Fruit fly (Drosophila melanogaster) whole organism, embryonic: ENCODE data around the gene Prat.
A peak's percentile ranks its signal among the peaks of the same experiment; 100 is the strongest.

Source experiments
- ATbp ChIP-seq: fragments of 200-800 bp; sonication (Bioruptor generic); optimal IDR thresholded peaks from 2 replicates; lab custom pipeline; 2017; ENCODE audit warnings: missing biosample characterization, mild to moderate bottlenecking, missing genetic modification characterization, missing genetic modification reagents
- Adf1 ChIP-seq: fragments of 200-800 bp; sonication (Bioruptor generic); IDR thresholded peaks from 2 replicates; pipeline ENCODE4 v1.3.6; 2022; ENCODE audit warnings: missing biosample characterization, missing genetic modification characterization
- B-H1 ChIP-seq: fragments of 200-800 bp; sonication (Bioruptor generic); IDR thresholded peaks from 3 replicates; pipeline ENCODE4 v1.3.6; 2022; ENCODE audit warnings: missing biosample characterization, missing genetic modification characterization
- CG10147 ChIP-seq: fragments of 200-800 bp; sonication (Bioruptor generic); optimal IDR thresholded peaks from 2 replicates; lab custom pipeline; 2019; ENCODE audit warnings: missing biosample characterization, mild to moderate bottlenecking, missing genetic modification characterization, moderate library complexity
- CG12071 ChIP-seq: fragments of 200-800 bp; sonication (Bioruptor generic); optimal IDR thresholded peaks from 3 replicates; lab custom pipeline; 2018; ENCODE audit warnings: missing biosample characterization, mild to moderate bottlenecking, missing genetic modification characterization
- CG13123 ChIP-seq: fragments of 200-800 bp; sonication (Bioruptor generic); optimal IDR thresholded peaks from 2 replicates; lab custom pipeline; 2016; ENCODE audit warnings: missing biosample characterization, missing genetic modification characterization
- CG1603 ChIP-seq: fragments of 200-800 bp; sonication (Bioruptor generic); optimal IDR thresholded peaks from 2 replicates; lab custom pipeline; 2019; ENCODE audit warnings: missing biosample characterization, mild to moderate bottlenecking, missing genetic modification characterization, moderate library complexity
- CG16813 ChIP-seq: fragments of 200-800 bp; sonication (Bioruptor generic); IDR thresholded peaks from 3 replicates; pipeline ENCODE4 v1.3.6; 2022; ENCODE audit warnings: missing biosample characterization, missing genetic modification characterization; ENCODE audit not compliant: partially characterized antibody
- CG16863 ChIP-seq: fragments of 200-800 bp; sonication (Bioruptor generic); optimal IDR thresholded peaks from 3 replicates; lab custom pipeline; 2016; ENCODE audit warnings: missing biosample characterization, missing genetic modification characterization
- CG17361 ChIP-seq: fragments of 200-800 bp; sonication (Bioruptor generic); IDR thresholded peaks from 3 replicates; pipeline ENCODE4 v1.3.6; 2022; ENCODE audit warnings: missing biosample characterization, missing genetic modification characterization
- CG17568 ChIP-seq: fragments of 200-800 bp; sonication (Bioruptor generic); optimal IDR thresholded peaks from 2 replicates; lab custom pipeline; 2018; ENCODE audit warnings: missing biosample characterization, mild to moderate bottlenecking, missing genetic modification characterization, moderate library complexity
- CG4707 ChIP-seq: fragments of 200-800 bp; sonication (Bioruptor generic); optimal IDR thresholded peaks from 2 replicates; lab custom pipeline; 2018; ENCODE audit warnings: missing biosample characterization, mild to moderate bottlenecking, missing genetic modification characterization, moderate library complexity
- CG8359 ChIP-seq: fragments of 200-800 bp; sonication (Bioruptor generic); optimal IDR thresholded peaks from 2 replicates; lab custom pipeline; 2017; ENCODE audit warnings: missing biosample characterization, mild to moderate bottlenecking, missing genetic modification characterization, borderline replicate concordance
- Drgx ChIP-seq: fragments of 200-800 bp; sonication (Bioruptor generic); IDR thresholded peaks from 2 replicates; pipeline ENCODE4 v1.3.6; 2022; ENCODE audit warnings: missing biosample characterization, missing genetic modification characterization
- Fer3 ChIP-seq: fragments of 200-800 bp; sonication (Bioruptor generic); optimal IDR thresholded peaks from 2 replicates; lab custom pipeline; 2018; ENCODE audit warnings: missing biosample characterization, mild to moderate bottlenecking, missing genetic modification characterization, moderate library complexity
- Gug ChIP-seq: fragments of 200-800 bp; sonication (Bioruptor generic); IDR thresholded peaks from 4 replicates; pipeline ENCODE4 v1.3.6; 2022; ENCODE audit warnings: missing biosample characterization, missing genetic modification characterization
- Hr3 ChIP-seq: fragments of 200-800 bp; sonication (Bioruptor generic); optimal IDR thresholded peaks from 3 replicates; lab custom pipeline; 2016; ENCODE audit warnings: missing biosample characterization, missing genetic modification characterization
- Jarid2 ChIP-seq: fragments of 200-800 bp; sonication (Bioruptor generic); optimal IDR thresholded peaks from 3 replicates; lab custom pipeline; 2017; ENCODE audit warnings: mild to moderate bottlenecking, missing biosample characterization, missing genetic modification reagents, missing genetic modification characterization
- NC2β ChIP-seq: fragments of 200-800 bp; sonication (Bioruptor generic); optimal IDR thresholded peaks from 2 replicates; lab custom pipeline; 2016; ENCODE audit warnings: missing biosample characterization, missing genetic modification characterization
- Optix ChIP-seq: fragments of 200-800 bp; sonication (Bioruptor generic); IDR thresholded peaks from 3 replicates; pipeline ENCODE4 v1.3.6; 2022; ENCODE audit warnings: missing biosample characterization, missing genetic modification characterization
- Poxn ChIP-seq: fragments of 200-800 bp; sonication (Bioruptor generic); IDR thresholded peaks from 2 replicates; pipeline ENCODE4 v1.3.6; 2022; ENCODE audit warnings: missing biosample characterization, missing genetic modification characterization
- bsh ChIP-seq, 2 experiments: fragments of 200-800 bp; sonication (Bioruptor generic); optimal IDR thresholded peaks; 2 replicates each; lab custom pipeline; 2017 to 2018; ENCODE audit warnings: mild to moderate bottlenecking in 2 of 2, missing biosample characterization in 2 of 2, missing genetic modification characterization in 2 of 2, moderate library complexity in 1 of 2
- cato ChIP-seq: fragments of 200-800 bp; sonication (Bioruptor generic); optimal IDR thresholded peaks from 2 replicates; lab custom pipeline; 2016; ENCODE audit warnings: missing biosample characterization, missing genetic modification characterization, borderline replicate concordance
- dan ChIP-seq: fragments of 200-800 bp; sonication (Bioruptor generic); IDR thresholded peaks from 2 replicates; pipeline ENCODE4 v1.3.6; 2022; ENCODE audit warnings: missing biosample characterization, missing genetic modification characterization
- dmrt11E ChIP-seq: fragments of 200-800 bp; sonication (Bioruptor generic); optimal IDR thresholded peaks from 3 replicates; lab custom pipeline; 2018; ENCODE audit warnings: missing biosample characterization, mild to moderate bottlenecking, missing genetic modification characterization, moderate library complexity
- en ChIP-seq: fragments of 200-800 bp; sonication (Bioruptor generic); optimal IDR thresholded peaks from 2 replicates; lab custom pipeline; 2016; ENCODE audit warnings: missing biosample characterization, missing genetic modification characterization
- fd64A ChIP-seq: fragments of 200-800 bp; sonication (Bioruptor generic); optimal IDR thresholded peaks from 3 replicates; lab custom pipeline; 2018; ENCODE audit warnings: missing biosample characterization, mild to moderate bottlenecking, missing genetic modification characterization
- gcm ChIP-seq: fragments of 200-800 bp; sonication (Bioruptor generic); optimal IDR thresholded peaks from 2 replicates; lab custom pipeline; 2019; ENCODE audit warnings: missing biosample characterization, mild to moderate bottlenecking, missing genetic modification characterization, moderate library complexity
- ham ChIP-seq: fragments of 200-800 bp; sonication (Bioruptor generic); IDR thresholded peaks from 2 replicates; pipeline ENCODE4 v1.3.6; 2022; ENCODE audit warnings: missing biosample characterization, missing genetic modification characterization
- hb ChIP-seq: fragments of 200-800 bp; sonication (Bioruptor generic); IDR thresholded peaks from 3 replicates; pipeline ENCODE4 v1.3.6; 2022; ENCODE audit warnings: missing biosample characterization, missing genetic modification characterization; ENCODE audit not compliant: partially characterized antibody
- hbn ChIP-seq: fragments of 200-800 bp; sonication (Bioruptor generic); IDR thresholded peaks from 2 replicates; pipeline ENCODE4 v1.3.6; 2022; ENCODE audit warnings: missing biosample characterization, missing genetic modification characterization; ENCODE audit not compliant: partially characterized antibody
- hkb ChIP-seq, 2 experiments: fragments of 200-800 bp in 1 of 2; fragments of >200 bp in 1 of 2; sonication (Bioruptor generic) in 1 of 2; IDR thresholded peaks in 1 of 2; optimal IDR thresholded peaks in 1 of 2; 2 replicates each; pipeline versions ENCODE4 v1.3.6 to Lab custom; 2017 to 2022; ENCODE audit warnings: missing biosample characterization in 1 of 2, missing genetic modification characterization in 1 of 2
- hth ChIP-seq: fragments of >200 bp; optimal IDR thresholded peaks from 2 replicates; lab custom pipeline; 2017; ENCODE audit warnings: inconsistent platforms
- jumu ChIP-seq: fragments of 200-800 bp; sonication (Bioruptor generic); optimal IDR thresholded peaks from 3 replicates; lab custom pipeline; 2016; ENCODE audit warnings: missing biosample characterization, missing genetic modification characterization
- kah ChIP-seq: fragments of 200-800 bp; sonication (Bioruptor generic); optimal IDR thresholded peaks from 2 replicates; lab custom pipeline; 2018; ENCODE audit warnings: missing biosample characterization, mild to moderate bottlenecking, missing genetic modification characterization
- kay ChIP-seq: fragments of 200-800 bp; sonication (Bioruptor generic); optimal IDR thresholded peaks from 2 replicates; lab custom pipeline; 2016; ENCODE audit warnings: missing biosample characterization, missing genetic modification characterization
- lab ChIP-seq: fragments of 200-800 bp; sonication (Bioruptor generic); optimal IDR thresholded peaks from 3 replicates; lab custom pipeline; 2017; ENCODE audit warnings: missing biosample characterization, missing genetic modification characterization, mild to moderate bottlenecking, moderate library complexity, missing genetic modification reagents
- mld ChIP-seq: fragments of 200-800 bp; sonication (Bioruptor generic); IDR thresholded peaks from 3 replicates; pipeline ENCODE4 v1.3.6; 2022; ENCODE audit warnings: missing biosample characterization, missing genetic modification characterization; ENCODE audit not compliant: partially characterized antibody
- nmo ChIP-seq: fragments of 200-800 bp; sonication (Bioruptor generic); optimal IDR thresholded peaks from 2 replicates; lab custom pipeline; 2018; ENCODE audit warnings: missing biosample characterization, mild to moderate bottlenecking, missing genetic modification characterization, moderate library complexity
- p53 ChIP-seq: fragments of 200-800 bp; sonication (Bioruptor generic); optimal IDR thresholded peaks from 2 replicates; lab custom pipeline; 2016; ENCODE audit warnings: missing biosample characterization, missing genetic modification characterization
- pan ChIP-seq, 4 experiments: fragments of >200 bp in 3 of 4; fragments of 200-800 bp in 1 of 4; sonication (Bioruptor generic) in 1 of 4; optimal IDR thresholded peaks in 3 of 4; IDR thresholded peaks in 1 of 4; 2 replicates each; pipeline versions ENCODE4 v1.3.6 to Lab custom; 2017 to 2022; ENCODE audit warnings: missing biosample characterization in 2 of 4, missing genetic modification characterization in 2 of 4, mixed read lengths in 1 of 4
- pfk ChIP-seq: fragments of 200-800 bp; sonication (Bioruptor generic); optimal IDR thresholded peaks from 2 replicates; lab custom pipeline; 2018; ENCODE audit warnings: missing biosample characterization, mild to moderate bottlenecking, missing genetic modification characterization, moderate library complexity
- sens ChIP-seq: fragments of 200-800 bp; sonication (Bioruptor generic); peaks from one replicate; lab custom pipeline; 2016; ENCODE audit warnings: missing biosample characterization, missing genetic modification characterization
- shn ChIP-seq: fragments of 200-800 bp; sonication (Bioruptor generic); optimal IDR thresholded peaks from 3 replicates; lab custom pipeline; 2016; ENCODE audit warnings: missing biosample characterization, missing genetic modification characterization
- so ChIP-seq: fragments of 200-800 bp; sonication (Bioruptor generic); IDR thresholded peaks from 3 replicates; pipeline ENCODE4 v1.3.6; 2022; ENCODE audit warnings: missing biosample characterization, missing genetic modification characterization
- sob ChIP-seq: fragments of 200-800 bp; sonication (Bioruptor generic); IDR thresholded peaks from 2 replicates; pipeline ENCODE4 v1.3.6; 2022; ENCODE audit warnings: missing biosample characterization, missing genetic modification characterization
- sqz ChIP-seq: fragments of 200-800 bp; sonication (Bioruptor generic); optimal IDR thresholded peaks from 3 replicates; lab custom pipeline; 2018; ENCODE audit warnings: missing biosample characterization, mild to moderate bottlenecking, missing genetic modification characterization
- trem ChIP-seq: fragments of 200-800 bp; optimal IDR thresholded peaks from 3 replicates; lab custom pipeline; 2019; ENCODE audit warnings: missing biosample characterization, mild to moderate bottlenecking, missing genetic modification characterization, moderate library complexity
- ttk ChIP-seq: fragments of 200-800 bp; sonication (Bioruptor generic); IDR thresholded peaks from 2 replicates; pipeline ENCODE4 v2.1.2; 2022; ENCODE audit warnings: missing biosample characterization, missing genetic modification characterization
- vvl ChIP-seq: fragments of 200-800 bp; sonication (Bioruptor generic); IDR thresholded peaks from 2 replicates; pipeline ENCODE4 v1.3.6; 2022; ENCODE audit warnings: missing biosample characterization, missing genetic modification characterization

The Prat gene

dm6 chr3R:7886859-7887190 lies 24.8 kb downstream of the Prat start, which contains the start of gene ArgRS-m (continued):
- peak; percentile 72 for TF ChIP-seq CG1603
- no peak for TF ChIP-seq dmrt11E (tag; lab: Kevin White, UChicago)
- peak; percentile 30 for TF ChIP-seq CG10147 (GFP tag; lab: Kevin White, UChicago)
- TF ChIP-seq Adf1 = peak; percentile 23; the same call in 1 of the 2 replicates
- no peak for TF ChIP-seq fd64A
- TF ChIP-seq nmo = peak; percentile 69
- no peak for TF ChIP-seq sob (GFP tag; lab: Robert Waterston, UW)
- peak; percentile 79 for TF ChIP-seq trem (tag; lab: Kevin White, UChicago)
- TF ChIP-seq B-H1 (GFP tag; lab: Robert Waterston, UW) = no peak
- no peak for TF ChIP-seq en
- TF ChIP-seq hb (GFP tag; lab: Robert Waterston, UW) = no peak
- no peak for TF ChIP-seq ttk
- TF ChIP-seq shn = peak; percentile 52
- peak; percentile 40; the same call in 2 of the 4 replicates for TF ChIP-seq Gug (GFP tag; lab: Robert Waterston, UW)
- no peak for TF ChIP-seq hkb (optimal IDR thresholded peaks at IDR 0.05; lab: Kevin White, UChicago)
- TF ChIP-seq hkb (GFP tag; IDR thresholded peaks at IDR 0.05; lab: Robert Waterston, UW) = no peak; the same call in 1 of the 2 replicates
- no peak for TF ChIP-seq CG8359 (GFP tag; lab: Kevin White, UChicago)
- TF ChIP-seq sens = peak; percentile 81
- TF ChIP-seq so = no peak
- TF ChIP-seq CG16813 = no peak; the same call in 2 of the 3 replicates
- TF ChIP-seq dan (GFP tag; lab: Robert Waterston, UW) = no peak
- no peak for TF ChIP-seq CG17568 (GFP tag; lab: Kevin White, UChicago)
- TF ChIP-seq Drgx (GFP tag; lab: Robert Waterston, UW) = peak; percentile 64
- TF ChIP-seq p53 (GFP tag; lab: Kevin White, UChicago) = peak; percentile 18
- TF ChIP-seq vvl = peak; percentile 53; the same call in 1 of the 2 replicates
- no peak for TF ChIP-seq pfk (GFP tag; lab: Kevin White, UChicago)
- peak; percentile 16 for TF ChIP-seq CG16863 (GFP tag; lab: Kevin White, UChicago)
- peak; percentile 78 for TF ChIP-seq lab
- TF ChIP-seq cato (GFP tag; lab: Kevin White, UChicago) = no peak
- TF ChIP-seq CG4707 (GFP tag; lab: Kevin White, UChicago) = no peak
- TF ChIP-seq bsh (GFP tag; optimal IDR thresholded peaks at IDR 0.05; lab: Kevin White, UChicago) = peak in 1 of 2 experiments; percentile 13
- no peak for TF ChIP-seq kay (GFP tag; lab: Kevin White, UChicago)
- peak; percentile 47 for TF ChIP-seq Hr3
- TF ChIP-seq CG13123 (GFP tag; lab: Kevin White, UChicago) = no peak
- peak; percentile 68 for TF ChIP-seq jumu (GFP tag; lab: Kevin White, UChicago)
- TF ChIP-seq Fer3 (tag; lab: Kevin White, UChicago) = peak; percentile 43
- TF ChIP-seq CG12071 = no peak
- TF ChIP-seq Optix (GFP tag; lab: Robert Waterston, UW) = no peak
- no peak for TF ChIP-seq Poxn (GFP tag; lab: Robert Waterston, UW)
- peak; percentile 24 for TF ChIP-seq NC2β (GFP tag; lab: Kevin White, UChicago)
- no peak for TF ChIP-seq gcm
- no peak for TF ChIP-seq hth (lab: Kevin White, UChicago)
- no peak for TF ChIP-seq ham (GFP tag; lab: Robert Waterston, UW)
- TF ChIP-seq sqz = no peak
- TF ChIP-seq hbn (GFP tag; lab: Robert Waterston, UW) = no peak
- no peak; the same call in 2 of the 3 replicates for TF ChIP-seq CG17361
- TF ChIP-seq mld (GFP tag; lab: Robert Waterston, UW) = no peak
- no peak for TF ChIP-seq ATbp (GFP tag; lab: Kevin White, UChicago)
- no peak for TF ChIP-seq kah (GFP tag; lab: Kevin White, UChicago)
- TF ChIP-seq Jarid2 (GFP tag; lab: Kevin White, UChicago) = no peak
- TF ChIP-seq pan (optimal IDR thresholded peaks at IDR 0.05; lab: Kevin White, UChicago) = no peak
- peak in 1 of 2 experiments; percentile 37 for TF ChIP-seq pan (GFP tag; optimal IDR thresholded peaks at IDR 0.05 in 1 of 2, IDR thresholded peaks at IDR 0.05 in 1 of 2)
